Worm (Caenorhabditis elegans): ENCODE measurements around the gene ldh-1.

ldh-1 gene

ce11 chrII:11759277-11759676 is 35.3 kb downstream of the ldh-1 start, which contains the start of the genes F44E5.4 and F44E5.5 (continued):
- peak; percentile 99 for TF ChIP-seq pbrm-1 (GFP tag; IDR thresholded peaks at IDR 0.05)
- TF ChIP-seq madf-6 (GFP tag; IDR thresholded peaks at IDR 0.05), result peak; percentile 88
- TF ChIP-seq ztf-6 (GFP tag; IDR thresholded peaks at IDR 0.05), result peak; percentile 95
- peak; percentile 53 for TF ChIP-seq ccch-3 (GFP tag; optimal IDR thresholded peaks at IDR 0.05)
- peak; percentile 71; the same call in 1 of the 2 replicates for TF ChIP-seq B0019.2 (GFP tag; conservative IDR thresholded peaks at IDR 0.05)
- TF ChIP-seq F52B5.7 (tag; optimal IDR thresholded peaks at IDR 0.05), result peak; percentile 98
- TF ChIP-seq Y53G8AR.9 (GFP tag; conservative IDR thresholded peaks at IDR 0.05), result peak; percentile 99
- peak; percentile 65 for TF ChIP-seq lsl-1 (GFP tag; optimal IDR thresholded peaks at IDR 0.05)
- peak; percentile 94 for TF ChIP-seq lir-1 (GFP tag; conservative IDR thresholded peaks at IDR 0.05)
- TF ChIP-seq ceh-79 (tag; optimal IDR thresholded peaks at IDR 0.05), result peak; percentile 99
- peak; percentile 81 for TF ChIP-seq lin-54 (GFP tag; optimal IDR thresholded peaks at IDR 0.05)
- TF ChIP-seq lin-26 (GFP tag; IDR thresholded peaks at IDR 0.05), result peak; percentile 86
- TF ChIP-seq dox-1 (GFP tag; IDR thresholded peaks at IDR 0.05), result peak; percentile 100
- peak; percentile 92 for TF ChIP-seq rcor-1 (GFP tag; IDR thresholded peaks at IDR 0.05)
- TF ChIP-seq ceh-40 (GFP tag; IDR thresholded peaks at IDR 0.05), result peak; percentile 95
- TF ChIP-seq ztf-18 (tag; optimal IDR thresholded peaks at IDR 0.05), result peak; percentile 48
- TF ChIP-seq madf-3 (GFP tag; IDR thresholded peaks at IDR 0.05), result peak; percentile 93
- peak; percentile 87 for TF ChIP-seq B0336.3 (GFP tag; IDR thresholded peaks at IDR 0.05)
- peak; percentile 97 for TF ChIP-seq somi-1 (GFP tag; optimal IDR thresholded peaks at IDR 0.05)
- TF ChIP-seq hmg-20 (GFP tag; IDR thresholded peaks at IDR 0.05), result peak; percentile 89
- TF ChIP-seq let-526 (GFP tag; IDR thresholded peaks at IDR 0.05), result peak; percentile 100
- TF ChIP-seq ztf-22 (GFP tag; optimal IDR thresholded peaks at IDR 0.05), result peak; percentile 97

ce11 chrII:11761806-11762512 is 38.0 kb downstream of the ldh-1 start:
- TF ChIP-seq hsf-1 (GFP tag; IDR thresholded peaks at IDR 0.05), result peak; percentile 7; the same call in 1 of the 2 replicates
- TF ChIP-seq C06A6.2 (GFP tag; conservative IDR thresholded peaks at IDR 0.05), result peak; percentile 61
- no peak for TF ChIP-seq rpc-1 (optimal IDR thresholded peaks at IDR 0.05)
- TF ChIP-seq rpc-1 (tag; optimal IDR thresholded peaks at IDR 0.05), result no peak
- peak; percentile 1 for TF ChIP-seq T07F8.4 (tag; optimal IDR thresholded peaks at IDR 0.05)
- TF ChIP-seq snpc-4 (GFP tag; optimal IDR thresholded peaks at IDR 0.05), result no peak
- peak in 1 of 4 experiments; percentile 7 for TF ChIP-seq snpc-4 (tag; optimal IDR thresholded peaks at IDR 0.05)
- peak; percentile 77; the same call in 1 of the 2 replicates for TF ChIP-seq nfyb-1 (GFP tag; IDR thresholded peaks at IDR 0.05)
- peak; percentile 20 for TF ChIP-seq nhr-80 (tag; optimal IDR thresholded peaks at IDR 0.05)
- peak; percentile 36 for TF ChIP-seq lin-54 (GFP tag; optimal IDR thresholded peaks at IDR 0.05)
- peak; percentile 83 for TF ChIP-seq ama-1 (optimal IDR thresholded peaks at IDR 0.05)
- TF ChIP-seq ama-1 (GFP tag; optimal IDR thresholded peaks at IDR 0.05), result peak in 1 of 2 experiments; percentile 54
- TF ChIP-seq attf-5 (GFP tag; optimal IDR thresholded peaks at IDR 0.05), result peak; percentile 62
- no peak for TF ChIP-seq T26A5.8 (tag; optimal IDR thresholded peaks at IDR 0.05)
- no peak for TF ChIP-seq mcd-1 (GFP tag; IDR thresholded peaks at IDR 0.05)
- 0 out of 2 replicates have a peak, but pooled peaks have one; percentile 20 for TF ChIP-seq cebp-2 (GFP tag; IDR thresholded peaks at IDR 0.05)

- TF ChIP-seq Y53G8AR.9 (GFP tag; conservative IDR thresholded peaks at IDR 0.05) (no peak), egrh-3 (GFP tag; IDR thresholded peaks at IDR 0.05) (peak; percentile 99), aptf-2 (GFP tag; conservative IDR thresholded peaks at IDR 0.05) (no peak), rec-8 (tag; optimal IDR thresholded peaks at IDR 0.05) (no peak), T07F8.4 (tag; optimal IDR thresholded peaks at IDR 0.05) (no peak), zfh-2 (GFP tag; conservative IDR thresholded peaks at IDR 0.05) (peak; percentile 88), ceh-27 (GFP tag; optimal IDR thresholded peaks at IDR 0.05) (no peak), ccch-3 (GFP tag; optimal IDR thresholded peaks at IDR 0.05) (no peak), athp-1 (tag; optimal IDR thresholded peaks at IDR 0.05) (no peak), mxl-1 (tag; optimal IDR thresholded peaks at IDR 0.05) (no peak), lin-35 (GFP tag; optimal IDR thresholded peaks at IDR 0.05) (no peak), nfyb-1 (GFP tag; IDR thresholded peaks at IDR 0.05) (no peak)
Measured at ce11 chrII:11765506-11766152, 41.6 kb downstream of the ldh-1 start.
